Worm (Caenorhabditis elegans): ENCODE data around the gene srx-47.

DNA sequence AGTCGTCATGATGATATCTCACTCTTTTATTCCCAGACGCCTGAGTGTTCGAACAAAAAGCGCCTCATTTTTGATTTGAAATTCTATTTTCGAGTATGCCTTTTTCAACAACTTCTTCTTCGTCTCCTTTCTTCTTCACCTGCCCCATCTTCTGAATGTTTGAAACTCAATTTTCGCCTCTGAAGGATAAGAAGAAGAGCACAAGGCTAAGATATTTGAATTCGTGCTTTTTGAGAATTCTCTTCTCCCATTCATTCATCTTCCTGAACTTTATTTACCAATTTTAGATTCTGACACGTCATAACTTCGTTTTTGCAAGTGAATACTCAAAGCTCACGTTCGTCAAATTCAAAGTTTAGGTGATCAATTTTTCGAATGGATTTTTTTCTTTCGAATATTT lies 32.8 kb upstream of the srx-47 start:
- no peak for TF ChIP-seq ceh-100 (GFP tag; IDR thresholded peaks at IDR 0.05)
- TF ChIP-seq lsl-1 (GFP tag; optimal IDR thresholded peaks at IDR 0.05), result no peak
- TF ChIP-seq ztf-18 (tag; optimal IDR thresholded peaks at IDR 0.05), result no peak
- no peak for TF ChIP-seq Y67H2A.10 (GFP tag; conservative IDR thresholded peaks at IDR 0.05)
- no peak for TF ChIP-seq snpc-4 (GFP tag; optimal IDR thresholded peaks at IDR 0.05)
- no peak for TF ChIP-seq snpc-4 (tag; optimal IDR thresholded peaks at IDR 0.05)
- no peak for TF ChIP-seq F10E7.11 (tag; optimal IDR thresholded peaks at IDR 0.05)
- TF ChIP-seq hlh-12 (tag; optimal IDR thresholded peaks at IDR 0.05), result no peak
- TF ChIP-seq hsf-1 (GFP tag; IDR thresholded peaks at IDR 0.05), result no peak
- TF ChIP-seq F22D6.2 (tag; optimal IDR thresholded peaks at IDR 0.05), result no peak
- TF ChIP-seq lin-40 (tag; optimal IDR thresholded peaks at IDR 0.05), result no peak
- TF ChIP-seq ama-1 (optimal IDR thresholded peaks at IDR 0.05), result no peak
- no peak for TF ChIP-seq ama-1 (GFP tag; optimal IDR thresholded peaks at IDR 0.05)
- no peak for TF ChIP-seq let-607 (tag; optimal IDR thresholded peaks at IDR 0.05)

Data from whole organism, young adult.